Fruit fly (Drosophila melanogaster) whole organism, larva: ENCODE data around the gene Graf.
A peak's percentile ranks its signal among the peaks of the same experiment; 100 is the strongest.

ENCODE experiments used
- noc ChIP-seq: fragments of 200-800 bp; sonication (Bioruptor generic); optimal IDR thresholded peaks from 3 replicates; lab custom pipeline; 2019; ENCODE audit warnings: missing biosample characterization, mild to moderate bottlenecking, missing genetic modification characterization, moderate library complexity

Graf gene

DNA sequence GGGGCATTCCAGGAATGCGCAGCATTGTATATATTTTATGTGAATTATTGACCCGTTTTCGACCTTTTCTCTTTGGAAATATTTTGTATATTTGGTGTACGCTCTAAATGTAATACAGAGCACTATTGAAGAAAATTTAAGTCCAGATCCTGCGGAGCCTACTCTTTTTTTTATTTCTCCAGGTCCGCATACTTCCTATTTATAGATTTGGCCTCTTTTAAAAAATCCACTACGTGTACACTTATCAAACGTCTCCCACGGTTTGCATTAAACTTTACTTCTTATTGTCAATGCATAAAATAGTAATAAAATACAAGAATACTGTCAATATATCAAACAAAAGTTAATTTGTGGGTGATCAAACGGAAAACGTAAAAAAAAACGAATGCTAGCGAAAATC lies 23.1 kb upstream of the Graf start, which contains the start of gene Efhc1.1:
Efhc1.1 (minus strand) TSS at position 101 of the 400 bp plus-strand sequence.
- no peak for TF ChIP-seq noc (tag; lab: Kevin White, UChicago)

DNA sequence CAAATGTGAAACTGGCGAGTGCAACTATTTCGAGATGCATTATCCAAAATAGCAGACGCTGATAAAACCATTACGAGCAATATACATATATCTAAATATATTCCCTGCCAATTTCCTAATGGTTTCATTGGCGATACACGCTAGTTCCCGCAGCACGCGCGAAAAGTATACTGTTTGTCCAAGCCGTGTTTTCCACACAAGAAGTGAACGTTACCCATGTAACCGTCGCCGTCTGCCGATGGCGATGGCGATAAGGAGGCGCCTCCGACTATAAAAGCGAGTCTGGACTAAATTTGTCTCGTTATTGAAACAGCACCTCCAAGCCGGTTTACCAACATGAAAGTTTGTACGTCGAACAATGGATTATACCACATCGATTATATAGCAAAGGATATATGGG lies 18.3 kb upstream of the Graf start, which contains the start of gene CG43673:
CG43673 (plus strand) TSS at position 301 of the 400 bp plus-strand sequence.
- no peak for TF ChIP-seq noc (tag; lab: Kevin White, UChicago)

DNA sequence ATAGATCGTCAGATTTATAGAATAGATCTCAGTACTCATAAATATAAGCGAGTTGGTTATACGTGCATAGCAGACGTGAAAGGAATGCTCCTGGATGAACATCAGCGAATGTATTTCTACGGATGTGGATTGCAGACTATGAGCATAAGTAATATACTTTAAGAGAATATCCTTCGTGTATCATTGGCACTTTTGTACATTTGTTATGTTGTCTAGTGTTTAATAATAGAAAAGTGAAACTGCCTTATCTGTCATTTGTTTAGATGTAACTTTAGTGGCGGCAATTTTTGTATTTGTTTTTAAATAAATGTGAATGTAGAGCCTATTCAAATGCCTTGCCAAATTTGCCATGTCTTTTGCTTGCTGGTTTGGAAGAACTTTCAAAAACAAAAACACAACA lies 12.1 kb upstream of the Graf start, which contains the start of gene CG43672:
CG43672 (plus strand) TSS at position 301 of the 400 bp plus-strand sequence.
- TF ChIP-seq noc (tag; lab: Kevin White, UChicago): no peak

DNA sequence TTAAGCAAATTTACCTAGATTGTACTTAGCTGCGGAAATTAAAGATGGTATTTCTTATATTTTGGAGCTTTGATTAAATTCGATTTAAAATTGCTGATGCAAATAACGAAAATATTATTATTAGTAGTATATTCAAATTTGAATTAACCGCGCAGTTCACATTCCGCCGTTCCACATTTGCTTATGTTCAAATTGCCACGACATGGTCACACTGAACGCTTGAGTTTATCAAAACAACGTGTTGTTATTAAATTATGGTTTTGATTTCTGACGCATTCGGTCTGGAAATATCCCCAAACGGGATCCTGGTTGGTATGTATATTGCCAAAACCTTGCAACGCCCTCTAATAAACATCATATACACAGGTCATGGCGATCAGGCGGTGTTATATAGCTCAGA lies 8.9 kb upstream of the Graf start, which contains the start of gene CG33172:
CG33172 (plus strand) TSS at position 208 of the 400 bp plus-strand sequence.
- TF ChIP-seq noc (tag; lab: Kevin White, UChicago): no peak

DNA sequence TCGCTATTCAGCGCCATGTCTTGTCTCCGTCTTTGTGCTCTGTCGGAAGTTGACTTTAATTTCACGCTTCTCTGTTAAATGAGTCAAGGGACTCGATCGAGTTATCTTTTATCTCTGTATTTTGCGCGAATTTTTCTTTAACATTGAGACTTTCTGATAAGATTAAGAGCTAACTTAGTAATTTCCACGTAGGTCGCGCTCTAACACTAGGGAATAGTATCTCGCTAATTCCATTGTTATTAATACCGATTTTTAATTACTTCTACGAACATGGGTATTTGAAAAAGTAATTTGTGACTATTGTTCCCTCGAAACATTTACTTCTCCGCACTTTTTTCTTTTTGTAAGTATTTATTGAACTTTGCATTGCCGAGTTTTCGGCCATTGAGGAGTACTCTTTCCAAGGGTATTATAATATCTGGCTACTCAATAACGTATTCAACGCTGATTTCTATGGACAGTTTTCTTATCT lies 5.9 kb upstream of the Graf start, which contains the start of gene CG8952:
CG8952 (minus strand) TSS at position 51 of the 472 bp plus-strand sequence.
- TF ChIP-seq noc (tag; lab: Kevin White, UChicago): no peak

DNA sequence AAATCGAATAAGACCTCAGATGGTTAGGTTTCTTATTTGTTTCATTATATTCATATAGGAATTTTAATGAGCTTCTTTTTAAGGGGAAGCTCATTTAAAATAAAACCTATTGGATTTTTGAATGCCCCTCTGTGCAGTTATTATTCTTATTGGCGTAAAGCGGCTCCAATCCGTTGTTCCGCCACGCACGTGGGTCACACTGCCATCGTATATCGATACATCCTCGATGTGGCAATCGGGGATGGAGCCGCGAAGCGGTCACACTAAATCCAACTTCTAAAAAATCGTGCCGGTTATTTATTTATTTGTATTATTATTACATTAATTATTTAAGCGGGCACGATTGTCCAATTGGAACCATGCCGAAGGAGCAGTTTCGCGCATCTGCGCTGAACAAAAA lies 2.2 kb upstream of the Graf start, which contains the start of gene Polr3A:
Polr3A (plus strand) TSS at position 234 of the 400 bp plus-strand sequence.
- TF ChIP-seq noc (tag; lab: Kevin White, UChicago): no peak

DNA sequence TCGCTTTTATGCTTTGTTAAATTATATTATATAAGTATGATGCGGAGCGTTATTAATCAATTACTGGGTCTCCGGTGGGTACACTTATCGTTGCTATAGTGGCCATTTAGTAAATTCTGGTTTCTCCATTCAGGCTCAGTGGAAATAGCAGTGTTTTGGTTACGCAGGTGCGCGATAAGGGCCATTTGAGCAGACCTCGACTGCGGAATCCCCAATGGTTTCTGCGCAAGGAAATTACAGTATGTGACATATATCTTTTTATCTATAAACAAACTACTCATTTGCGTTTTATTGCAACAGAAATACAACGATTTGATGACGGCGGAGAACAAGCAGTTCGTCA lies 736 bp upstream of the Graf start:
- no peak for TF ChIP-seq noc (tag; lab: Kevin White, UChicago)

DNA sequence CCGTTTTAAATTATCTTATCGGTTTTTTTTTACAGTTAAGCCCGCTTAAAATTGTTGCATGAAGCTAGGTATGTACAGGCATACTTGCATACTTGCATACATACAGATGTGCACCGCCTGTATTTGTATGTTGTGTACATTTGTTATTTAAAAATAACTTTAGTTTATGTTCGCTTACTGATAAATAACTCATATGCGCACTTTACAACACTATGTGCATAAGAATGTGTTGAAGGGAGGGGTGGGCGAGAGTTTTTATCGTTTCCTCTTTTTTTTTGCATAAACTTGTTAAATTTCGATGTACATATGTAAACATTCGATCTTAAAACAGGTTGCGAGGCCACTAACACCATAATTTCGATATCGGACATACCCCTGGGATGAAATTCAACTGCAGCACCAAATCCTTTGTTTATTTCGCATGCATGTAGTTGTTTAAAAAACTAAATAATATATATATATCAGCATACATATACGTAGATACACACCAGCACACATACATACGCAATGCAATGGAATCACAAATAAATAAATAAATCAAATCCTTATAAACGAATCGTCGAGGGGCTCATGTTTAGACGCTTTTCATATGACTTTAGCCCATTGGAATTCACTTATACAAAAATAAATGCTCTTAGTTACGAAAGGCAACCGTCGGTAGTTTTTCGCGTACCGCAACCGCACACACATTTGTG lies 634 bp downstream of the Graf start:
- TF ChIP-seq noc (tag; lab: Kevin White, UChicago): no peak

DNA sequence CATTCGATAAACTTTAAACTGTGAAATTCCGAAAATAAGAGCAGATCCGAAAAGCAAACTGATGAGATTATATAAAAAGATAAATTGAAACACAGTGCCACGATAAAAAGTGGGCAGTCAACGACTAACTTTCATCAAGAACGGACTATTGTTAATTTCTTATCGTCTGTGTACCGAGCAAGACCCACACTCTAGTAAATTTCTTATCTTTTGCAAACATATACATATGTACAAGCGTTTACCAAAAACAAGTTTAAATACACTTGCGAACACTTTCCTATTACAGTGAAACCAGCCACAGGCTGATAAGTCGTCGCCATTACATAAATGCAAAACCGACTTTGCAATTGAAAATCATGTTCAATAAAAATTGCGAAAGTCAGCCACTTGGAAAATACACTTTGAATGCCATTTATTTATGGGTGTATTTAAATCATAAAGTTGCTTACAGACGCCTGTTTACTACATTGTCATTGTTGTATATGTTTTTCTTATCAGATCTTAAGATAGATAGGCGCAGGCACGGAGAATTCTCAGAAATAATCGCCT lies 1.8 kb downstream of the Graf start:
- peak; percentile 56 for TF ChIP-seq noc (tag; lab: Kevin White, UChicago)

DNA sequence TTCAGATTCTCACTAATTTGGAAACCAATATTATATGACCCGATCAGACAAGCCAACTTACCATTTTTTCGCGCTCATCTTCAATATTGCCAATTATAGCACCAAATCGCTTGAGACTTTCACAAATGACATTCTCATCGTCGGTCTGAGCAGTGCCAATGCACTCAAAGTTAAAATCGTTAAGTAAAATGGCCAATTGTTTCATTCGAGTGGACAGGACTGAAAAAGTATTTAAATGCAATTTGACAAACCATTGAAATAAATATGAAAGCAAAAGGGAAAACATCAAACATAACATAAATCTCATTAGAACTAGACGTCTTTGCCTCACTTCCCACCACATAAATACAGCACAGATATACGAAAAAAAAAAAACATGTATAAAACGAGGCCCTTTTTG lies 4.5 kb downstream of the Graf start, which contains the start of gene CG8260:
CG8260 (plus strand) TSS at position 301 of the 400 bp plus-strand sequence.
- TF ChIP-seq noc (tag; lab: Kevin White, UChicago): no peak

DNA sequence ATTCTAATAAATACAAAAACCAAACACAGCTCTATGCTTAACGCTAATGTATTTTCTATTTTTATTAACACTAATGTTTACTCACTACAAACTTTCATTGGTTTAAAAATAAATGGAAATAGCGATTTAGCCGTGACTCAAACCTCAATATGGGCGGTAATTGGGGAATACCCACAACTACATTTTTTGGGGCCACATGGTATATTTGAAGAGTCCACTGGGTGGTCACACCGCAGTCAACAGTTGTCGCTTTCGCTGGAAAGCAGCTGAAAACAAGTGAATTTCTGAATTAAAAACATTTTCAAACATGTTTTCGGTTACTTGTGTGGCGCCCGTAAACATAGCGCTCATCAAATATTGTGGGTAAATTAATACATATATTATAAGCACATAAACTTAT lies 11.6 kb downstream of the Graf start, which contains the start of gene Mvd:
Mvd (plus strand) TSS at position 222 of the 400 bp plus-strand sequence.
- TF ChIP-seq noc (tag; lab: Kevin White, UChicago): no peak

DNA sequence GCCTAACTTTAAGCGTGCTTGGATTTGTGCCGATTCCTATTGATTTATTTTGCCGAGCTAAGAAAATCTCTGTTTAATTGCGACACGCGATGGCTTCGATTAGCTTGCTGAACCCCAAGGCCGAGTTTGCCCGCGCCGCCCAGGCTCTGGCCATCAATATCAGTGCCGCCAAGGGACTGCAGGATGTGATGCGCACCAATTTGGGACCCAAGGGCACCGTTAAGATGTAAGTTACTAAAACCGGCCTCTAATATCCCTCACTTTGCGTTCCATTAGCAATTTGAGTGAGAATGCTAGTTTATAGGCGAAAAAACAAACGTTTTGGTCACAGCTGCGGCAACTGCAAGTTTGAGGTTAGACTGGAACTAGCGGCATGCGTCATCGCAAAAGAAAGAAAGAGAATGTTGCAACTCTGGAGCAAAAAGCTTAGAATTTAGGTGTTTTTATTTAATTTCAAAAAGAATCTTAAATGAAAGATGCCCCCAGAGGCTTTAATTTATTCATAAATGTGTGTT lies 13.8 kb downstream of the Graf start:
- no peak for TF ChIP-seq noc (tag; lab: Kevin White, UChicago)

DNA sequence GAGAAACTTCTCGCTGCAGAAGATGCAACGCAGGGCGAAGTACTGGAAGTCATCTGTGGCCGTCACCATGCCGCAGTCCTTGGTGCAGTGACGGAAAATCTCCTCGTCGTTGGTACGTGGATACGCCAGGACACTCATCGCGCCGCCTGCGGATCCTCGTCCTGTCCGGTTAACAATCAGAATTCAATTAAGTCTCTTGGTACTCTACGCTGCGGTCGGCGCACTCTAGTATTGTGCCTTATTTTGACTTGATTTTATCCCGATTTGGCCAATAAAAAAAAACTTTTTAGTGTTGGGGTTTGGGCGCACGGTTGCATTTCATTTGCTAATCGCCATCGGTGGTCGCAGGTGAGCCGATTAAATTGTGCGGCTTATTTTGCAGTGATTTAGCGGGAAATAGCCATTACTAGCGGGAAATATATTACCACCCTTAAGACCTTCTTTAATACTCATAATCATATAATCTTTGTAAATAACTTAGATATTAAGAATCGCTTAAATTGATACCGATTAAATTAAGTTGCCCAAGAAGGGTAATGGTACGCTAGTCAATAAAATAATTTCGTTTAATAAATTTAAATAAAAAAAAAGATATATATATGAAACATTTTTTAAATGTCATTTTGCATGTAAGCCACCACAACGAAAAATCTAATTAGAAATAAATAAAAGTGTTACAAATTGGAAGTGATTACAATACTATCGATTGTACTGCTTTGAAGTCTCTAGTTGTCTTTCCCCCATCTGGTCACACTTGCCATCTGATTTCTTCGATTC lies 14.4 kb downstream of the Graf start, which contains the start of the genes CG8944 and CCT6:
CG8944 (minus strand) TSS at position 327 of the 777 bp plus-strand sequence.
CCT6 (plus strand) TSS at position 744 of the 777 bp plus-strand sequence.
- no peak for TF ChIP-seq noc (tag; lab: Kevin White, UChicago)

DNA sequence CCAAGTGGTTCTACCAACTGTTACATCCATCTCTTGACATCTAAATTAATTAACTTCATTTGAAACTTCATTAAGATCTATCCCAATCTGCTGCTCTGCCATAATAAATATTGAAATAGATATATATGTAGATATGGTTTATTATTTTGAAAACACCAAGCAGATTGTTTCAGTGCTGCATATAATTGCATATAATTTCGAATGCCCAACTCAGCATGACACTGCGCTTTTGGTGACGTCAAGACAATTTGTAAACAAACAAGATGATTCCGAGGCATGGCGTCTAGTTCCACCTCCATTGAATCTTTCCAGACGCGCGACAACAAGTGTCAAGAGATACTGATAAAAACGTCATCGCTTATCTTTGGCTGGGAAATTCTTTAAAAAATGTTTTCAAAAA lies 19.7 kb downstream of the Graf start:
- TF ChIP-seq noc (tag; lab: Kevin White, UChicago): peak; percentile 25

DNA sequence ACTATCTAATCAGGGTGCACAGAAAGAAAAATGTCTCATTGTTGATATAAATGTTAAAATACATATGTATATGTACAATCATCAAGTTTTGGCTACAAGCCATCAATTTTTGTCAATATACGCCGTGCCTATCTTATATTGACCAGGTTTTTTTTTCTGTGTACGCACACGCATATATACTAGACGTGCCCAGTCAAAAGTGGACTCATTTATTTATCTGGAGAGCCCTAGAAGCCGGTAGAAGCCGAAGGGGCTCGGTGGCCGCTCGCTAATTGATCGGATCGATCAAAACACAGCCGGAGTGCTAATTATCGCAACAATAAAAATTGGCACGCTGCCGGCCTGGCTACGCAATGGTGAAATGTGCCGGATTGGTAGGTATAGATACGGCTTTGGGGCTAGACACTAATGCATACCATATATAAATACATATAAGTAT lies 20.2 kb downstream of the Graf start:
- TF ChIP-seq noc (tag; lab: Kevin White, UChicago): peak; percentile 91
